Worm (Caenorhabditis elegans) whole organism, L3 larva: ENCODE measurements around the gene gldi-6.
"Not testable (repeated sequence)": the region's sequence is repeated elsewhere in the genome, so short reads cannot be mapped to it uniquely, and the experiment has no call there.

Experiments
- ZK546.5 ChIP-seq: sonication (generic microtip); optimal IDR thresholded peaks from 2 replicates; lab custom pipeline; 2017; ENCODE audit warnings: missing biosample characterization, missing genetic modification characterization
- ceh-16 ChIP-seq: sonication (generic microtip); optimal IDR thresholded peaks from 2 replicates; lab custom pipeline; 2017; ENCODE audit warnings: missing biosample characterization, missing genetic modification characterization
- ceh-28 ChIP-seq: fragments of 150-350 bp; optimal IDR thresholded peaks from 2 replicates; lab custom pipeline; 2014; ENCODE audit warnings: missing biosample characterization, missing genetic modification reagents, missing genetic modification characterization
- ceh-9 ChIP-seq: sonication (generic microtip); optimal IDR thresholded peaks from 2 replicates; lab custom pipeline; 2018; ENCODE audit warnings: missing biosample characterization, missing genetic modification characterization
- daf-12 ChIP-seq: fragments of 150-350 bp; optimal IDR thresholded peaks from 2 replicates; lab custom pipeline; 2014; ENCODE audit warnings: missing biosample characterization, missing genetic modification reagents, missing genetic modification characterization
- egl-27 ChIP-seq: sonication (generic microtip); optimal IDR thresholded peaks from 4 replicates; lab custom pipeline; 2017; ENCODE audit warnings: missing biosample characterization, missing genetic modification reagents, missing genetic modification characterization
- egl-5 ChIP-seq: fragments of 150-350 bp; optimal IDR thresholded peaks from 2 replicates; lab custom pipeline; 2017; ENCODE audit warnings: missing biosample characterization, missing genetic modification reagents, missing genetic modification characterization, inconsistent platforms
- elt-1 ChIP-seq: fragments of 150-350 bp; optimal IDR thresholded peaks from 2 replicates; lab custom pipeline; 2014; ENCODE audit warnings: missing biosample characterization, missing genetic modification characterization
- elt-3 ChIP-seq, 3 experiments: fragments of 150-350 bp in 1 of 3; sonication (generic microtip) in 2 of 3; optimal IDR thresholded peaks; 2 replicates in 2 of 3; 4 replicates in 1 of 3; lab custom pipeline; 2014 to 2017; ENCODE audit warnings: missing biosample characterization in 3 of 3, missing genetic modification characterization in 3 of 3
- fkh-10 ChIP-seq: sonication (generic microtip); optimal IDR thresholded peaks from 2 replicates; lab custom pipeline; 2017; ENCODE audit warnings: missing biosample characterization, missing genetic modification reagents, missing genetic modification characterization
- fkh-2 ChIP-seq: fragments of 150-350 bp; optimal IDR thresholded peaks from 2 replicates; lab custom pipeline; 2014; ENCODE audit warnings: missing biosample characterization, missing genetic modification reagents, missing genetic modification characterization
- fos-1 ChIP-seq: fragments of 150-350 bp; optimal IDR thresholded peaks from 2 replicates; lab custom pipeline; 2014; ENCODE audit warnings: missing biosample characterization, missing genetic modification characterization
- hmg-11 ChIP-seq: sonication (generic microtip); optimal IDR thresholded peaks from 2 replicates; lab custom pipeline; 2016; ENCODE audit warnings: missing genetic modification characterization, missing compliant biosample characterization
- jun-1 ChIP-seq: fragments of 150-350 bp; optimal IDR thresholded peaks from 2 replicates; lab custom pipeline; 2014; ENCODE audit warnings: missing biosample characterization, missing genetic modification reagents, missing genetic modification characterization
- lin-15B ChIP-seq: fragments of 150-350 bp; optimal IDR thresholded peaks from 2 replicates; lab custom pipeline; 2014; ENCODE audit warnings: missing biosample characterization, missing genetic modification characterization
- lin-39 ChIP-seq: fragments of 150-350 bp; optimal IDR thresholded peaks from 2 replicates; lab custom pipeline; 2018; ENCODE audit warnings: missing biosample characterization, missing genetic modification reagents, missing genetic modification characterization
- nfya-1 ChIP-seq: sonication (generic microtip); optimal IDR thresholded peaks from 2 replicates; lab custom pipeline; 2017; ENCODE audit warnings: missing genetic modification characterization, mild to moderate bottlenecking, missing compliant biosample characterization, antibody characterized with exemption, moderate library complexity; ENCODE audit not compliant: insufficient read depth
- nhr-11 ChIP-seq: fragments of 150-350 bp; optimal IDR thresholded peaks from 2 replicates; lab custom pipeline; 2014; ENCODE audit warnings: missing biosample characterization, missing genetic modification characterization
- nhr-12 ChIP-seq: fragments of 150-350 bp; optimal IDR thresholded peaks from 2 replicates; lab custom pipeline; 2014; ENCODE audit warnings: missing biosample characterization, missing genetic modification characterization
- nhr-237 ChIP-seq: fragments of 150-350 bp; optimal IDR thresholded peaks from 2 replicates; lab custom pipeline; 2014; ENCODE audit warnings: missing biosample characterization, missing genetic modification characterization
- nhr-25 ChIP-seq: sonication (generic microtip); optimal IDR thresholded peaks from 2 replicates; lab custom pipeline; 2017; ENCODE audit warnings: missing biosample characterization, missing genetic modification characterization
- nhr-67 ChIP-seq: fragments of 150-350 bp; optimal IDR thresholded peaks from 2 replicates; lab custom pipeline; 2014; ENCODE audit warnings: missing biosample characterization, missing genetic modification characterization
- nhr-76 ChIP-seq: fragments of 150-350 bp; sonication (generic microtip); optimal IDR thresholded peaks from 5 replicates; lab custom pipeline; 2014; ENCODE audit warnings: missing biosample characterization, missing genetic modification characterization
- pha-4 ChIP-seq: fragments of 150-350 bp; optimal IDR thresholded peaks from 2 replicates; lab custom pipeline; 2014; ENCODE audit warnings: missing biosample characterization, missing genetic modification reagents, missing genetic modification characterization
- sea-2 ChIP-seq: fragments of 150-350 bp; sonication (generic microtip); optimal IDR thresholded peaks from 4 replicates; lab custom pipeline; 2014; ENCODE audit warnings: missing biosample characterization, missing genetic modification reagents, missing genetic modification characterization
- skn-1 ChIP-seq: fragments of 150-350 bp; optimal IDR thresholded peaks from 2 replicates; lab custom pipeline; 2014; ENCODE audit warnings: missing biosample characterization, missing genetic modification characterization
- snpc-4 ChIP-seq: fragments of 150-350 bp; optimal IDR thresholded peaks from 2 replicates; lab custom pipeline; 2014; ENCODE audit warnings: missing biosample characterization, missing genetic modification characterization
- tbx-2 ChIP-seq: sonication (generic microtip); optimal IDR thresholded peaks from 2 replicates; lab custom pipeline; 2016; ENCODE audit warnings: mild to moderate bottlenecking, missing genetic modification characterization, missing compliant biosample characterization
- unc-39 ChIP-seq: sonication (generic microtip); optimal IDR thresholded peaks from 4 replicates; lab custom pipeline; 2017; ENCODE audit warnings: missing biosample characterization, missing genetic modification characterization
- unc-62 ChIP-seq: fragments of 150-350 bp; sonication (generic microtip); optimal IDR thresholded peaks from 4 replicates; lab custom pipeline; 2014; ENCODE audit warnings: missing biosample characterization, missing genetic modification reagents, missing genetic modification characterization
- zag-1 ChIP-seq: fragments of 150-350 bp; optimal IDR thresholded peaks from 2 replicates; lab custom pipeline; 2014; ENCODE audit warnings: missing biosample characterization, missing genetic modification characterization
- ztf-11 ChIP-seq: fragments of 150-350 bp; optimal IDR thresholded peaks from 2 replicates; lab custom pipeline; 2014; ENCODE audit warnings: missing biosample characterization, missing genetic modification characterization
- ztf-4 ChIP-seq: fragments of 150-350 bp; optimal IDR thresholded peaks from 2 replicates; lab custom pipeline; 2014; ENCODE audit warnings: missing biosample characterization, missing genetic modification characterization

Gene gldi-6

ce11 chrII:3449514-3449913, 2.8 kb downstream of the gldi-6 start, which contains the start of gene C16C8.14:
TSS of gene C16C8.14 (plus strand) at chrII:3449814.
- TF ChIP-seq fkh-10; hmg-11 (tag; lab: Kevin White, UChicago); fkh-2: not testable (repeated sequence)

DNA sequence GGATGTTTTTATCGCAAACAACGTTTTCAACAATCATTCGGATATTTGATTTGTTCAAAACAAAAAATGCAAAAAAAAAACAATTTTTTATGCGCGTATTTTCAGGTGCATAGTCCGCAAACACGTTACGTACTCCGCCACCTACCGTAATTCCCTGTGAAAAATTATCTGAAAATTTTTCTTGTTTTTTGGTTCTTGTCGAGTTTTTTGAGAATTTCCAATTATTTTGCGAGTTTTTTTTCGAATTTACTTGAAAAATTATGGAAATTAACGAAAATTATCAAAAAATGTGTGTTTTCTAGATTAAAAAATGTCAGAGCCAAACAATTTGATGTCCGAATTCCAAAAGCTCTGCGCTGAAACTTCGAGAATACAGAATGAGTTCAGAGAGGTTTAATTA, 5.7 kb downstream of the gldi-6 start, which contains the start of gene C16C8.12:
Gene C16C8.12 (plus strand): TSS at position 301 of the 400 bp plus-strand sequence.
- TF ChIP-seq nhr-76 (tag; lab: Kevin White, UChicago) (no peak), lin-15B (no peak), egl-27 (tag; lab: Kevin White, UChicago) (no peak), ceh-16 (no peak), fos-1 (tag; lab: Kevin White, UChicago) (no peak), ceh-9 (tag; lab: Kevin White, UChicago) (no peak), sea-2 (GFP tag; lab: Kevin White, UChicago) (no peak), nhr-237 (no peak)
- TF ChIP-seq, all 47 proteins: peak for 0

ce11 chrII:3453521-3453920, 6.8 kb downstream of the gldi-6 start, which contains the start of gene C16C8.11:
TSS of gene C16C8.11 (plus strand) at chrII:3453708.
- no peak for TF ChIP-seq nhr-12 (tag; lab: Kevin White, UChicago)
- TF ChIP-seq lin-15B, result no peak
- no peak for TF ChIP-seq daf-12 (tag; lab: Kevin White, UChicago)
- no peak for TF ChIP-seq nhr-237
- TF ChIP-seq egl-5, result no peak
- TF ChIP-seq fkh-10, result no peak

- TF ChIP-seq unc-62 (GFP tag; lab: Kevin White, UChicago) (no peak), nfya-1 (tag; lab: Kevin White, UChicago) (no peak), nhr-76 (tag; lab: Kevin White, UChicago) (no peak), nhr-237 (no peak), jun-1 (tag; lab: Kevin White, UChicago) (no peak), daf-12 (tag; lab: Kevin White, UChicago) (no peak), lin-15B (no peak), elt-3 (tag; optimal IDR thresholded peaks at IDR 0.05; lab: Kevin White, UChicago) (no peak), unc-39 (no peak), egl-5 (no peak), zag-1 (no peak), pha-4 (tag; lab: Kevin White, UChicago) (no peak), nhr-11 (tag; lab: Kevin White, UChicago) (no peak), snpc-4 (tag; lab: Kevin White, UChicago) (no peak), sea-2 (GFP tag; lab: Kevin White, UChicago) (no peak), ceh-9 (tag; lab: Kevin White, UChicago) (no peak), nhr-25 (tag; lab: Kevin White, UChicago) (no peak), lin-39 (tag; lab: Kevin White, UChicago) (no peak)
Measured at ce11 chrII:3458209-3458608, 11.5 kb downstream of the gldi-6 start, which contains the start of the genes C16C8.26 and C16C8.19. TSS of gene C16C8.26 (minus strand) at chrII:3458309. TSS of gene C16C8.19 (plus strand) at chrII:3458487.

- TF ChIP-seq nfya-1 (tag; lab: Kevin White, UChicago) (no peak), zag-1 (no peak), unc-39 (no peak), ztf-4 (tag; lab: Kevin White, UChicago) (no peak), ceh-28 (tag; lab: Kevin White, UChicago) (no peak), lin-39 (tag; lab: Kevin White, UChicago) (no peak), ZK546.5 (tag; lab: Kevin White, UChicago) (no peak), elt-1 (tag; lab: Kevin White, UChicago) (no peak), ztf-11 (tag; lab: Kevin White, UChicago) (no peak), fos-1 (tag; lab: Kevin White, UChicago) (no peak), fkh-10 (no peak), egl-27 (tag; lab: Kevin White, UChicago) (no peak), skn-1 (no peak), tbx-2 (tag; lab: Kevin White, UChicago) (no peak), nhr-67 (tag; lab: Kevin White, UChicago) (no peak)
Measured at ce11 chrII:3459199-3459598, 12.5 kb downstream of the gldi-6 start.
